Worm (Caenorhabditis elegans) whole organism, L2 larva: Measurements from ENCODE around the gene grd-11.

Experiments
- ceh-16 ChIP-seq: fragments of 150-350 bp; optimal IDR thresholded peaks from 2 replicates; lab custom pipeline; 2014; ENCODE audit warnings: missing biosample characterization, missing genetic modification characterization
- lsy-2 ChIP-seq, 2 experiments: fragments of 150-350 bp in 1 of 2; sonication (generic microtip) in 1 of 2; optimal IDR thresholded peaks; 2 replicates each; lab custom pipeline; 2014 to 2017; ENCODE audit warnings: missing biosample characterization in 2 of 2, missing genetic modification characterization in 2 of 2

DNA sequence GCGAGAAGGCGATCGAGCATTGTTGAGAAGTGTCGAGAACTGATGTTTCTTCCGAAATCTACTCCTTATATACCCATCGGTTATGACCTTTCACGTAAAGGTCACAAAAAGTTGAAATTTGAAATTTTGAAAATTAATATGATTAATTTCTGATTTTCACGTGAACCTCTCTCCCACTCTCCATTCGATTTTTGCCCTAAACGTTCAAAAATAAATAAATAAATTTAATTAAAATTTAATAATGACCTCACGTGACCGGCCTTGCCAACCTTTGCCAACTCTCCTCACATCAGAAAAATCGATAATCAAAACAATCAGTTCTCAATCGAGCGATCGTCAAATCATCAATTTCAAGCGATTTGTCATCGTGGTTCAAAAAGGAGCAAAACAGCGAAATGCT is 39.1 kb upstream of the grd-11 start, which contains the start of gene Y113G7C.1:
- TF ChIP-seq ceh-16 (tag; lab: Kevin White, UChicago), result no peak
- TF ChIP-seq lsy-2 (tag; optimal IDR thresholded peaks at IDR 0.05; lab: Kevin White, UChicago), result no peak
